Worm (Caenorhabditis elegans): ENCODE data around the gene srd-3.

DNA sequence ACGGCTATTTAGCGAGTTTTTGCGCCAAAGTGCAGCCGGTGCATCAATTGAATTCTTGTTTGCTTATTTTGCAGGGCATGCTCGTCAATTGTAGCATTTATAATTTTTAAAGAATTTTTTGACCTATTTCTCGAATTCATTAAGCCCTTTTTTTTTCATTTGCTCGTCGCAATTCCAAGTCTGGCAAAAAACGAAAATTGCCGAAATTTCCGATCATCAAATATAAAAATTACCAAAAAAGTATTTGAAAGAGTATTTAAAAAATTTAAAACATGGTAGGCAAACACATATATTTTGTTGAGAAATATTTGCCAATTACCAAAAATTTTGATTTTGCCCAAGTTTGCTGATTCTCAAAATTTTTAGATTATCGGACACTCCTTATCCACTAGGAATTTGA is 44.7 kb downstream of the srd-3 start, which contains the start of gene C50D2.6:
- TF ChIP-seq gmeb-2 (tag; optimal IDR thresholded peaks at IDR 0.05): no peak
- no peak for TF ChIP-seq fkh-10 (GFP tag; optimal IDR thresholded peaks at IDR 0.05)
- TF ChIP-seq npax-4 (tag; optimal IDR thresholded peaks at IDR 0.05): no peak
- no peak for TF ChIP-seq unc-55 (GFP tag; optimal IDR thresholded peaks at IDR 0.05)
- no peak for TF ChIP-seq elt-2 (tag; optimal IDR thresholded peaks at IDR 0.05)
- no peak for TF ChIP-seq lin-11 (tag; optimal IDR thresholded peaks at IDR 0.05)

Measured in whole organism, late embryonic.